Fruit fly (Drosophila melanogaster) whole organism, prepupa: ENCODE data around the gene CG5715.

Experiments
- CG11902 ChIP-seq: fragments of 200-800 bp; sonication (Bioruptor generic); optimal IDR thresholded peaks from 3 replicates; lab custom pipeline; 2016; ENCODE audit warnings: missing biosample characterization, missing genetic modification characterization
- CG3919 ChIP-seq: fragments of 200-800 bp; sonication (Bioruptor generic); optimal IDR thresholded peaks from 3 replicates; lab custom pipeline; 2016; ENCODE audit warnings: missing biosample characterization, missing genetic modification characterization
- CG6276 ChIP-seq: fragments of 200-800 bp; sonication (Bioruptor generic); optimal IDR thresholded peaks from 2 replicates; lab custom pipeline; 2017; ENCODE audit warnings: missing biosample characterization, mild to moderate bottlenecking, missing genetic modification characterization
- Eip78C ChIP-seq: fragments of 200-800 bp; sonication (Bioruptor generic); peaks from one replicate; lab custom pipeline; 2016; ENCODE audit warnings: missing biosample characterization, missing genetic modification characterization
- Ets96B ChIP-seq: fragments of 200-800 bp; optimal IDR thresholded peaks from 2 replicates; lab custom pipeline; 2019; ENCODE audit warnings: missing biosample characterization, mild to moderate bottlenecking, missing genetic modification characterization, moderate library complexity
- Hr38 ChIP-seq: sonication (Bioruptor generic); optimal IDR thresholded peaks from 2 replicates; lab custom pipeline; 2016; ENCODE audit warnings: missing biosample characterization, missing genetic modification characterization
- Met ChIP-seq: fragments of 200-800 bp; sonication (Bioruptor generic); optimal IDR thresholded peaks from 3 replicates; lab custom pipeline; 2016; ENCODE audit warnings: missing biosample characterization, missing genetic modification characterization
- acj6 ChIP-seq: fragments of 200-800 bp; sonication (Bioruptor generic); optimal IDR thresholded peaks from 3 replicates; lab custom pipeline; 2016; ENCODE audit warnings: missing biosample characterization, missing genetic modification characterization
- spab ChIP-seq: fragments of 200-800 bp; sonication (Bioruptor generic); optimal IDR thresholded peaks from 2 replicates; lab custom pipeline; 2017; ENCODE audit warnings: missing biosample characterization, mild to moderate bottlenecking, missing genetic modification characterization, missing genetic modification reagents
- topi ChIP-seq: fragments of 200-800 bp; sonication (Bioruptor generic); optimal IDR thresholded peaks from 3 replicates; lab custom pipeline; 2016; ENCODE audit warnings: missing biosample characterization, missing genetic modification characterization

DNA sequence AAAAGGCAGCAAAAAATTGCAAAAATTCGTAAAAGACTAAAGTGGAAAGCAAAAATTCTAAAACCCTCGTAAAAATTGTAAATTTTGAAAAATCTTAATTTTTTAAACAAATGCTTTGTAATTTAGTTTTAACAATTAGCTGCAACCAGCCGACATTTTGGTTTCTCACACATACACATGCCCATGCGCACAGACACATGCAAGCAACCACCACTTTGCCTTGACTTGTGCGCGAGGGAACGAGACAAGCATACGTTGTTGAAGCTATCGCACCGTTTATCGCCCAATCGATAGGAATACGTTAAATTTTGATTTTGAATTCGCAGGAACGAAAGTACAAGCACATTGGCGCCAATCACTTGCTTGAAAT is 26.1 kb upstream of the CG5715 start:
- TF ChIP-seq Ets96B (no peak), Hr38 (GFP tag; lab: Kevin White, UChicago) (no peak), spab (GFP tag; lab: Kevin White, UChicago) (no peak), Eip78C (GFP tag; lab: Kevin White, UChicago) (no peak), acj6 (GFP tag; lab: Kevin White, UChicago) (no peak), CG3919 (no peak), CG11902 (GFP tag; lab: Kevin White, UChicago) (no peak), topi (no peak), CG6276 (GFP tag; lab: Kevin White, UChicago) (no peak), Met (GFP tag; lab: Kevin White, UChicago) (no peak)
